Worm (Caenorhabditis elegans): ENCODE data around the gene rap-3.

rap-3 gene

DNA sequence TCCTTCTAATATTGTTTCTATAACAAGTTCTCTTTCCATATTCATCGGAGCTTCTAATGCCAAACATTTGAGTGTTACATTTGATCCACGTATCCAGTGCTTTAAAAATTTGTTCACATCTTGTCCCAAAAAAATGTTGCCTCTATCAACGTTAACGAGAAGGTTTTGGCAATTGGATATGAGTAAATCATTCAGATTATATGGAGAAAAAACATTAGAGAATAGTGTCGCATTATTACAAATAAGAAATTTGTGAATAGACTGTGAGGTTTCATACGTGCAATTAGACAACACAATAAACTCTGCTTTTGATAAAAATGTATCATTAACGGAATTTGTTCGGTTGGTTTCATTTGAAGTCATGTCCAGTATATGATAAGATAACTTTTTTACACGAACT lies 17.2 kb upstream of the rap-3 start, which contains the start of gene mboa-4:
Gene mboa-4 (minus strand): TSS at position 101 of the 400 bp plus-strand sequence.
- TF ChIP-seq dve-1 (tag; optimal IDR thresholded peaks at IDR 0.05) (no peak), lin-11 (tag; optimal IDR thresholded peaks at IDR 0.05) (no peak), ref-2 (tag; optimal IDR thresholded peaks at IDR 0.05) (no peak), pros-1 (tag; optimal IDR thresholded peaks at IDR 0.05) (no peak), fkh-6 (tag; optimal IDR thresholded peaks at IDR 0.05) (no peak), ets-4 (tag; optimal IDR thresholded peaks at IDR 0.05) (no peak), dmd-4 (tag; optimal IDR thresholded peaks at IDR 0.05; ENCODE audit: borderline replicate concordance) (no peak), ceh-2 (tag; optimal IDR thresholded peaks at IDR 0.05) (no peak), lim-6 (tag; optimal IDR thresholded peaks at IDR 0.05) (no peak), npax-4 (tag; optimal IDR thresholded peaks at IDR 0.05) (no peak), C08G9.2 (tag; optimal IDR thresholded peaks at IDR 0.05) (no peak), C38D4.7 (GFP tag; optimal IDR thresholded peaks at IDR 0.05) (no peak), mec-3 (tag; optimal IDR thresholded peaks at IDR 0.05; ENCODE audit: borderline replicate concordance) (no peak), ceh-14 (tag; optimal IDR thresholded peaks at IDR 0.05) (no peak), unc-3 (GFP tag; conservative IDR thresholded peaks at IDR 0.05) (no peak), unc-3 (tag; optimal IDR thresholded peaks at IDR 0.05) (no peak), ama-1 (optimal IDR thresholded peaks at IDR 0.05) (no peak)

DNA sequence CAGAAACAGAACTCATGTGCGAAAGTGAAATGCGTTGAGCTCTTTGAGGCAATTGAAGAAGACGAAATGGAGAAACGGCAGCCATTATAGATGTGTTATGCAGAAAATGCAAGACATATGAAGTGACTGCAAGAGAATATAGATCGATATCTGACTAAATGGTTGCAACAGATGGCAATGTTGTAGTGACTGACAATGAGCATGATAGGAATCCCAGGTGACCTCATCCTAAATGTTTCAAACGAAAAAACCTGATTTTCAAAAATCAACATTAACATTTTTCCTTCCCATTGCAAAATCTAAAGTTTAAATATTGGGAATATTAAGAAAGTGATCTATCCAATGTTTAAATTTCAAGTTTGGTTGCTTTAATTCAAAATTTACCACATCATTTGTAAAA lies 16.4 kb upstream of the rap-3 start, which contains the start of gene C08F8.15:
Gene C08F8.15 (minus strand): TSS at position 101 of the 400 bp plus-strand sequence.
- no peak for TF ChIP-seq ets-4 (tag; optimal IDR thresholded peaks at IDR 0.05)
- no peak for TF ChIP-seq pat-9 (tag; optimal IDR thresholded peaks at IDR 0.05)
- TF ChIP-seq ref-2 (tag; optimal IDR thresholded peaks at IDR 0.05), result no peak
- no peak for TF ChIP-seq elt-4 (tag; optimal IDR thresholded peaks at IDR 0.05)
- no peak for TF ChIP-seq hlh-13 (GFP tag; optimal IDR thresholded peaks at IDR 0.05)
- no peak for TF ChIP-seq unc-42 (tag; optimal IDR thresholded peaks at IDR 0.05)
- TF ChIP-seq tbx-7 (tag; optimal IDR thresholded peaks at IDR 0.05), result no peak
- no peak for TF ChIP-seq ceh-2 (tag; optimal IDR thresholded peaks at IDR 0.05)
- TF ChIP-seq unc-55 (GFP tag; optimal IDR thresholded peaks at IDR 0.05), result no peak
- TF ChIP-seq ceh-31 (tag; optimal IDR thresholded peaks at IDR 0.05), result no peak
- no peak for TF ChIP-seq ceh-19 (GFP tag; optimal IDR thresholded peaks at IDR 0.05)
- TF ChIP-seq F13H6.1 (tag; optimal IDR thresholded peaks at IDR 0.05), result no peak
- no peak for TF ChIP-seq unc-3 (GFP tag; conservative IDR thresholded peaks at IDR 0.05)
- TF ChIP-seq unc-3 (tag; optimal IDR thresholded peaks at IDR 0.05), result no peak
- no peak for TF ChIP-seq sox-4 (tag; optimal IDR thresholded peaks at IDR 0.05)
- TF ChIP-seq fkh-10 (GFP tag; optimal IDR thresholded peaks at IDR 0.05), result no peak

DNA sequence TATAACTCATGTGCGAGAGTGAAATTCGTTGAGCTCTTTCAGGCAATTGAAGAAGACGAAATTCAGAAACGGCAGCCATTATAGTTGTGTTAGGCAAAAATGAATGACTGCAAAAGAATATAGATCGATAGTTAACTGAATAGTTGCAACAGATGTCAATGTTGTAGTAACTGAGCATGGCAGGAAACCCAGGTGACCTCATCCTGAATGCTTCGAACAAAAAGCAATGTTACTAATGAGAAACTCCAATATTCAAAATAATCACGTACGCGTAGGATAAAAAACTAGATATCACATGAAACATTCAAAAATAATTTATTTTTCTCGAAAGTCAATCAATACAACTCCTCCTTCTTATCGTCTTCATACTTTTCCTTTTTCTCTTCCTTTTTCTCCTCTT lies 14.6 kb upstream of the rap-3 start, which contains the start of gene fbxb-9:
Gene fbxb-9 (minus strand): TSS at position 101 of the 400 bp plus-strand sequence.
- TF ChIP-seq unc-3 (GFP tag; conservative IDR thresholded peaks at IDR 0.05), result no peak
- TF ChIP-seq unc-3 (tag; optimal IDR thresholded peaks at IDR 0.05), result no peak

DNA sequence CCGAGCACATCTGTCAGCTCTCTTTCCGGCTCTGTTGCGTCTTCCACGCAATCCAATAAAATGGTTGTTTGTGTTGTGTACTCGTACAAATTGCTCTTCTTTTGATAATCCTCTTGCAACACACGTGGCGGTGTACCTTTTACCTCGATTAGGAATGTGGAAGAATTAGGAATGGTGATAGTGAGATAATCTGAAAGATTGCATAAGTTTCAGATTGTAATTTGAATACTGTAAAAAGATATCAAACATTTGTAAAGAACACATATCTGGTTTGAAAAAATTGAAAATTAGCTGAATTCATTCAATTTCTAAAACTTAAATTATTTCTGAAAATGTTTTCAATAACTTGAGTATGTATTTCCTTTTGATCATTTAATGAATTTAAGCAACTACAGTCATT lies 12.2 kb upstream of the rap-3 start, which contains the start of gene C08F8.6:
Gene C08F8.6 (minus strand): TSS at position 101 of the 400 bp plus-strand sequence.
- TF ChIP-seq fax-1 (tag; optimal IDR thresholded peaks at IDR 0.05), result no peak
- no peak for TF ChIP-seq nhr-11 (tag; optimal IDR thresholded peaks at IDR 0.05)
- TF ChIP-seq npax-4 (tag; optimal IDR thresholded peaks at IDR 0.05), result no peak
- no peak for TF ChIP-seq hlh-13 (GFP tag; optimal IDR thresholded peaks at IDR 0.05)
- TF ChIP-seq tbx-7 (tag; optimal IDR thresholded peaks at IDR 0.05), result no peak
- TF ChIP-seq nhr-232 (tag; optimal IDR thresholded peaks at IDR 0.05), result no peak
- TF ChIP-seq pqm-1 (tag; optimal IDR thresholded peaks at IDR 0.05), result no peak
- TF ChIP-seq tbx-2 (tag; optimal IDR thresholded peaks at IDR 0.05), result no peak
- no peak for TF ChIP-seq ceh-31 (tag; optimal IDR thresholded peaks at IDR 0.05)
- TF ChIP-seq dmd-4 (tag; optimal IDR thresholded peaks at IDR 0.05; ENCODE audit: borderline replicate concordance), result no peak
- TF ChIP-seq C38D4.7 (GFP tag; optimal IDR thresholded peaks at IDR 0.05), result no peak
- TF ChIP-seq nfya-1 (tag; optimal IDR thresholded peaks at IDR 0.05), result no peak
- TF ChIP-seq sox-2 (GFP tag; IDR thresholded peaks at IDR 0.05), result no peak
- no peak for TF ChIP-seq rnt-1 (tag; optimal IDR thresholded peaks at IDR 0.05)
- no peak for TF ChIP-seq fkh-10 (GFP tag; optimal IDR thresholded peaks at IDR 0.05)
- no peak for TF ChIP-seq pha-2 (tag; optimal IDR thresholded peaks at IDR 0.05)
